Fruit fly (Drosophila melanogaster) whole organism, prepupa: ENCODE data around the gene GILT2.
A peak's percentile ranks its signal among the peaks of the same experiment; 100 is the strongest.

Experiments
- CG10669 ChIP-seq: fragments of 200-800 bp; sonication (Bioruptor generic); optimal IDR thresholded peaks from 3 replicates; lab custom pipeline; 2018; ENCODE audit warnings: missing biosample characterization, mild to moderate bottlenecking, missing genetic modification characterization, moderate library complexity
- CG11762 ChIP-seq: fragments of 200-800 bp; sonication (Bioruptor generic); optimal IDR thresholded peaks from 3 replicates; lab custom pipeline; 2016; ENCODE audit warnings: missing biosample characterization, missing genetic modification characterization; ENCODE audit not compliant: insufficient read depth
- CG11902 ChIP-seq: fragments of 200-800 bp; sonication (Bioruptor generic); optimal IDR thresholded peaks from 3 replicates; lab custom pipeline; 2016; ENCODE audit warnings: missing biosample characterization, missing genetic modification characterization
- CG1621 ChIP-seq: fragments of 200-800 bp; sonication (Bioruptor generic); optimal IDR thresholded peaks from 3 replicates; lab custom pipeline; 2018; ENCODE audit warnings: missing biosample characterization, mild to moderate bottlenecking, missing genetic modification characterization
- CG16779 ChIP-seq: fragments of 200-800 bp; sonication (Bioruptor generic); optimal IDR thresholded peaks from 3 replicates; lab custom pipeline; 2017; ENCODE audit warnings: missing biosample characterization, mild to moderate bottlenecking, missing genetic modification characterization
- CG3032 ChIP-seq: fragments of 200-800 bp; optimal IDR thresholded peaks from 2 replicates; lab custom pipeline; 2019; ENCODE audit warnings: missing biosample characterization, mild to moderate bottlenecking, missing genetic modification characterization, moderate library complexity
- CG31627 ChIP-seq: fragments of 200-800 bp; sonication (Bioruptor generic); optimal IDR thresholded peaks from 3 replicates; lab custom pipeline; 2016; ENCODE audit warnings: missing biosample characterization, missing genetic modification characterization
- CG34406 ChIP-seq: fragments of 200-800 bp; sonication (Bioruptor generic); optimal IDR thresholded peaks from 3 replicates; lab custom pipeline; 2016; ENCODE audit warnings: missing biosample characterization, missing genetic modification characterization
- CG3919 ChIP-seq: fragments of 200-800 bp; sonication (Bioruptor generic); optimal IDR thresholded peaks from 3 replicates; lab custom pipeline; 2016; ENCODE audit warnings: missing biosample characterization, missing genetic modification characterization
- CG4318 ChIP-seq: fragments of 200-800 bp; sonication (Bioruptor generic); optimal IDR thresholded peaks from 3 replicates; lab custom pipeline; 2017; ENCODE audit warnings: missing biosample characterization, mild to moderate bottlenecking, missing genetic modification characterization
- CG6163 ChIP-seq: fragments of 200-800 bp; sonication (Bioruptor generic); IDR thresholded peaks from 3 replicates; pipeline ENCODE4 v1.3.6; 2022; ENCODE audit warnings: missing biosample characterization, missing genetic modification characterization
- CG6276 ChIP-seq: fragments of 200-800 bp; sonication (Bioruptor generic); optimal IDR thresholded peaks from 2 replicates; lab custom pipeline; 2017; ENCODE audit warnings: missing biosample characterization, mild to moderate bottlenecking, missing genetic modification characterization
- CG6792 ChIP-seq: fragments of 200-800 bp; sonication (Bioruptor generic); optimal IDR thresholded peaks from 3 replicates; lab custom pipeline; 2016; ENCODE audit warnings: missing biosample characterization, missing genetic modification characterization
- CG7368 ChIP-seq: fragments of 200-800 bp; sonication (Bioruptor generic); optimal IDR thresholded peaks from 3 replicates; lab custom pipeline; 2016; ENCODE audit warnings: missing biosample characterization, missing genetic modification characterization
- CG8119 ChIP-seq: fragments of 200-800 bp; sonication (Bioruptor generic); IDR thresholded peaks from 3 replicates; pipeline ENCODE4 v1.3.6; 2022; ENCODE audit warnings: missing biosample characterization, missing genetic modification characterization
- CG8319 ChIP-seq: fragments of 200-800 bp; sonication (Bioruptor generic); optimal IDR thresholded peaks from 3 replicates; lab custom pipeline; 2016; ENCODE audit warnings: missing biosample characterization, missing genetic modification characterization
- CG8632 ChIP-seq: fragments of 200-800 bp; sonication (Bioruptor generic); optimal IDR thresholded peaks from 3 replicates; lab custom pipeline; 2016; ENCODE audit warnings: missing biosample characterization, missing genetic modification characterization
- CG9139 ChIP-seq: fragments of 200-800 bp; sonication (Bioruptor generic); optimal IDR thresholded peaks from 3 replicates; lab custom pipeline; 2017; ENCODE audit warnings: missing biosample characterization, mild to moderate bottlenecking, missing genetic modification characterization
- Eip78C ChIP-seq: fragments of 200-800 bp; sonication (Bioruptor generic); peaks from one replicate; lab custom pipeline; 2016; ENCODE audit warnings: missing biosample characterization, missing genetic modification characterization
- Eip93F ChIP-seq: fragments of 200-800 bp; sonication (Bioruptor generic); optimal IDR thresholded peaks from 2 replicates; lab custom pipeline; 2016; ENCODE audit warnings: missing biosample characterization, mild to moderate bottlenecking, missing genetic modification characterization
- Ets21C ChIP-seq: fragments of 200-800 bp; sonication (Bioruptor generic); optimal IDR thresholded peaks from 3 replicates; lab custom pipeline; 2016; ENCODE audit warnings: missing biosample characterization, missing genetic modification characterization
- Ets96B ChIP-seq: fragments of 200-800 bp; optimal IDR thresholded peaks from 2 replicates; lab custom pipeline; 2019; ENCODE audit warnings: missing biosample characterization, mild to moderate bottlenecking, missing genetic modification characterization, moderate library complexity
- Gug ChIP-seq: fragments of 200-800 bp; sonication (Bioruptor generic); IDR thresholded peaks from 2 replicates; pipeline ENCODE4 v1.3.6; 2022; ENCODE audit warnings: missing biosample characterization, missing genetic modification characterization
- Hr38 ChIP-seq: sonication (Bioruptor generic); optimal IDR thresholded peaks from 2 replicates; lab custom pipeline; 2016; ENCODE audit warnings: missing biosample characterization, missing genetic modification characterization
- Hr39 ChIP-seq: fragments of 200-800 bp; sonication (Bioruptor generic); optimal IDR thresholded peaks from 2 replicates; lab custom pipeline; 2016; ENCODE audit warnings: missing biosample characterization, missing genetic modification characterization
- Hr4 ChIP-seq: fragments of 200-800 bp; sonication (Bioruptor generic); optimal IDR thresholded peaks from 3 replicates; lab custom pipeline; 2016; ENCODE audit warnings: missing biosample characterization, missing genetic modification characterization
- Lpt ChIP-seq: fragments of 200-800 bp; sonication (Bioruptor generic); optimal IDR thresholded peaks from 3 replicates; lab custom pipeline; 2016; ENCODE audit warnings: missing biosample characterization, missing genetic modification characterization
- Met ChIP-seq: fragments of 200-800 bp; sonication (Bioruptor generic); optimal IDR thresholded peaks from 3 replicates; lab custom pipeline; 2016; ENCODE audit warnings: missing biosample characterization, missing genetic modification characterization
- OdsH ChIP-seq: fragments of 200-800 bp; sonication (Bioruptor generic); optimal IDR thresholded peaks from 3 replicates; lab custom pipeline; 2016; ENCODE audit warnings: missing biosample characterization, missing genetic modification characterization
- Smox ChIP-seq: fragments of 200-800 bp; sonication (Bioruptor generic); optimal IDR thresholded peaks from 3 replicates; lab custom pipeline; 2016; ENCODE audit warnings: missing biosample characterization, missing genetic modification characterization
- Sox14 ChIP-seq: fragments of 200-800 bp; sonication (Bioruptor generic); optimal IDR thresholded peaks from 3 replicates; lab custom pipeline; 2016; ENCODE audit warnings: missing biosample characterization, missing genetic modification characterization
- Sox15 ChIP-seq: fragments of 200-800 bp; sonication (Bioruptor generic); optimal IDR thresholded peaks from 3 replicates; lab custom pipeline; 2016; ENCODE audit warnings: missing biosample characterization, missing genetic modification characterization
- achi ChIP-seq: fragments of 200-800 bp; sonication (Bioruptor generic); optimal IDR thresholded peaks from 3 replicates; lab custom pipeline; 2016; ENCODE audit warnings: missing biosample characterization, missing genetic modification characterization
- acj6 ChIP-seq: fragments of 200-800 bp; sonication (Bioruptor generic); optimal IDR thresholded peaks from 3 replicates; lab custom pipeline; 2016; ENCODE audit warnings: missing biosample characterization, missing genetic modification characterization
- cyc ChIP-seq: fragments of 200-800 bp; sonication (Bioruptor generic); optimal IDR thresholded peaks from 3 replicates; lab custom pipeline; 2016; ENCODE audit warnings: missing biosample characterization, missing genetic modification characterization
- dac ChIP-seq: fragments of 200-800 bp; sonication (Bioruptor generic); optimal IDR thresholded peaks from 2 replicates; lab custom pipeline; 2017; ENCODE audit warnings: missing biosample characterization, mild to moderate bottlenecking, missing genetic modification characterization
- dsx ChIP-seq: fragments of 200-800 bp; optimal IDR thresholded peaks from 3 replicates; lab custom pipeline; 2019; ENCODE audit warnings: missing biosample characterization, mild to moderate bottlenecking, missing genetic modification characterization, moderate library complexity; ENCODE audit not compliant: poor library complexity, severe bottlenecking
- eg ChIP-seq: fragments of 200-800 bp; sonication (Bioruptor generic); IDR thresholded peaks from 3 replicates; pipeline ENCODE4 v1.3.6; 2022; ENCODE audit warnings: missing biosample characterization, missing genetic modification characterization
- fd85E ChIP-seq: fragments of 200-800 bp; sonication (Bioruptor generic); optimal IDR thresholded peaks from 3 replicates; lab custom pipeline; 2016; ENCODE audit warnings: missing biosample characterization, missing genetic modification characterization
- fkh ChIP-seq: fragments of 200-800 bp; sonication (Bioruptor generic); optimal IDR thresholded peaks from 3 replicates; lab custom pipeline; 2017; ENCODE audit warnings: missing biosample characterization, mild to moderate bottlenecking, missing genetic modification characterization, moderate library complexity
- lz ChIP-seq: fragments of 200-800 bp; sonication (Bioruptor generic); optimal IDR thresholded peaks from 3 replicates; lab custom pipeline; 2016; ENCODE audit warnings: missing biosample characterization, missing genetic modification characterization
- net ChIP-seq: fragments of 200-800 bp; sonication (Bioruptor generic); optimal IDR thresholded peaks from 3 replicates; lab custom pipeline; 2016; ENCODE audit warnings: missing biosample characterization, missing genetic modification characterization
- pdm3 ChIP-seq: fragments of 200-800 bp; sonication (Bioruptor generic); optimal IDR thresholded peaks from 3 replicates; lab custom pipeline; 2016; ENCODE audit warnings: missing biosample characterization, missing genetic modification characterization
- salr ChIP-seq, 2 experiments: fragments of 200-800 bp; sonication (Bioruptor generic); optimal IDR thresholded peaks; 3 replicates each; lab custom pipeline; 2016 to 2018; ENCODE audit warnings: missing biosample characterization in 2 of 2, missing genetic modification characterization in 2 of 2, mild to moderate bottlenecking in 1 of 2
- spab ChIP-seq: fragments of 200-800 bp; sonication (Bioruptor generic); optimal IDR thresholded peaks from 2 replicates; lab custom pipeline; 2017; ENCODE audit warnings: missing biosample characterization, mild to moderate bottlenecking, missing genetic modification characterization, missing genetic modification reagents
- svp ChIP-seq: fragments of 200-800 bp; sonication (Bioruptor generic); peaks from one replicate; lab custom pipeline; 2016; ENCODE audit warnings: missing biosample characterization, missing genetic modification characterization
- topi ChIP-seq: fragments of 200-800 bp; sonication (Bioruptor generic); optimal IDR thresholded peaks from 3 replicates; lab custom pipeline; 2016; ENCODE audit warnings: missing biosample characterization, missing genetic modification characterization
- vri ChIP-seq: fragments of 200-800 bp; sonication (Bioruptor generic); optimal IDR thresholded peaks from 3 replicates; lab custom pipeline; 2016; ENCODE audit warnings: missing biosample characterization, mild to moderate bottlenecking, missing genetic modification characterization

GILT2 gene

dm6 chr3R:23721936-23722335, 43.2 kb downstream of the GILT2 start:
- TF ChIP-seq CG6276 (GFP tag; lab: Kevin White, UChicago) (no peak), svp (GFP tag; lab: Kevin White, UChicago) (peak; percentile 65), CG31627 (GFP tag; lab: Kevin White, UChicago) (peak; percentile 33), CG3032 (peak; percentile 20), Smox (GFP tag; lab: Kevin White, UChicago) (peak; percentile 6), cyc (GFP tag; lab: Kevin White, UChicago) (peak; percentile 7), lz (GFP tag; lab: Kevin White, UChicago) (peak; percentile 18), fkh (GFP tag; lab: Kevin White, UChicago) (peak; percentile 97), CG16779 (tag; lab: Kevin White, UChicago) (no peak), Hr39 (GFP tag; lab: Kevin White, UChicago) (peak; percentile 13)
- TF ChIP-seq, all 60 proteins: peak for 8

dm6 chr3R:23722680-23723372, 44.1 kb downstream of the GILT2 start, which contains the start of gene CG10365:
Gene CG10365 (plus strand): TSS chr3R:23723331.
- TF ChIP-seq Eip93F (GFP tag; lab: Kevin White, UChicago) (peak; percentile 44), svp (GFP tag; lab: Kevin White, UChicago) (peak; percentile 91), Hr39 (GFP tag; lab: Kevin White, UChicago) (peak; percentile 32), dac (GFP tag; lab: Kevin White, UChicago) (peak; percentile 7), Met (GFP tag; lab: Kevin White, UChicago) (peak; percentile 84), Hr4 (GFP tag; lab: Kevin White, UChicago) (peak; percentile 80), Ets21C (GFP tag; lab: Kevin White, UChicago) (no peak), pdm3 (peak; percentile 79), CG1621 (peak; percentile 54), spab (GFP tag; lab: Kevin White, UChicago) (peak; percentile 81), Gug (peak; percentile 88), achi (GFP tag; lab: Kevin White, UChicago) (peak; percentile 92), salr (GFP tag; optimal IDR thresholded peaks at IDR 0.05; lab: Kevin White, UChicago) (peak in 1 of 2 experiments; percentile 94), CG9139 (GFP tag; lab: Kevin White, UChicago) (peak; percentile 55), net (GFP tag; lab: Kevin White, UChicago) (peak; percentile 89), Ets96B (tag; lab: Kevin White, UChicago) (peak; percentile 90), CG34406 (GFP tag; lab: Kevin White, UChicago) (peak; percentile 96), CG8319 (peak; percentile 79), dsx (GFP tag; lab: Kevin White, UChicago) (peak; percentile 80), fkh (GFP tag; lab: Kevin White, UChicago) (no peak), Smox (GFP tag; lab: Kevin White, UChicago) (peak; percentile 87), Hr38 (GFP tag; lab: Kevin White, UChicago) (no peak), fd85E (GFP tag; lab: Kevin White, UChicago) (peak; percentile 81), CG7368 (GFP tag; lab: Kevin White, UChicago) (peak; percentile 89), CG8119 (peak; percentile 97), vri (peak; percentile 92), CG16779 (tag; lab: Kevin White, UChicago) (peak; percentile 67), CG3032 (peak; percentile 89), CG10669 (GFP tag; lab: Kevin White, UChicago) (peak; percentile 63), eg (peak; percentile 95), CG11762 (peak; percentile 89), Eip78C (GFP tag; lab: Kevin White, UChicago) (peak; percentile 98), CG3919 (GFP tag; lab: Kevin White, UChicago) (peak; percentile 92), OdsH (GFP tag; lab: Kevin White, UChicago) (peak; percentile 90), CG11902 (GFP tag; lab: Kevin White, UChicago) (peak; percentile 66), Lpt (peak; percentile 87), topi (peak; percentile 74), Sox14 (GFP tag; lab: Kevin White, UChicago) (peak; percentile 57), CG6163 (GFP tag; lab: Robert Waterston, UW) (peak; percentile 90), CG8632 (GFP tag; lab: Kevin White, UChicago) (peak; percentile 97), Sox15 (GFP tag; lab: Kevin White, UChicago) (peak; percentile 75), acj6 (GFP tag; lab: Kevin White, UChicago) (peak; percentile 89), CG4318 (GFP tag; lab: Kevin White, UChicago) (peak; percentile 84), CG6792 (GFP tag; lab: Kevin White, UChicago) (peak; percentile 91)
